Fruit fly (Drosophila melanogaster): ENCODE data around the gene CG17786.

Gene CG17786

DNA sequence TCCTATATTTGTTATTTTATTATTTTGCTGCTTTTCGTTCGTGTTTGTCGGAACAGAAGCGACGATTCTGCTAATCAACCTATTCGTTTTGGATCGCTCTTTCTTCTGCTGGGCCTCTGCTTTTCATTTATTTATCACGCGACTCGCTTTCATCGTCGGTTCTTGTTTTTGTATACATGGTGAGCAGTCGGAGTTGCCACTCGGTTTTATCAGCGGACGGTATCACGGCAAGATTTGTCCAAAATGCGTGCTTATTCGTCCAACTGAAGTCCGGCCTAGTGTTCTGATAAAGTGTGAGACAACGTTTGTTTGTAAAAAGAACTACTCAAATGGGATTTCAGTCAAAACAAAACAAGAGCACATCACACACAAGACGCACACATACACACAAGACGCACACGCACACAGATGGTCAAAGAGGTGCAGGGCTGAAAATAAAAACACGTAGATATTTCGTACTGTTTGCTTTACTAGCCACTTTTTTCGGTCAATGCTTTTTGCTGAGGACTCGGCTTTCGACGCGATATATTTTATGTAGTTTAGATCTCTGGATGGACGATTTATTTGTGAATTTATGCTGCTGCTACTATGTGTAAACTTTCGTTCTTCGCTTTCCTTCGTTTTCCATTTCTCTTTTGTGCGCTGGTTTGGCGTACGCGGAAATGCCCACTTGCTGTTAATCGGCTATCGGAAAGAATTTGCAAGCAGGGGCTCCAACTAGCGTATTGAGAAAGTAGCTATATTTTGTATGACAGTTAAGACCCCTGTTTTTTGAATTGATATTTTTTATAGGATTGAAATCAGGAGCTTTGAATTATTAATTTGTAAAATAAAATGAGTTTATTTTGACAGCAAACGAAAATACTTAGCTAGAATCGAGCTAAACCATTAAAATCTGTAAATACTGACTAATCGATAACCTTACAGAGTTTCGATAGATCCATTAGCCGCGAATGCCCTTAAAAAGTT is 3.1 kb upstream of the CG17786 start, which contains the start of gene twin:
Gene twin (minus strand): TSS at position 632 of the 969 bp plus-strand sequence.
- TF ChIP-seq CG5204 (GFP tag; optimal IDR thresholded peaks at IDR 0.05): no peak
- TF ChIP-seq Crg-1 (GFP tag; optimal IDR thresholded peaks at IDR 0.05): peak; percentile 51
- peak; percentile 73 for TF ChIP-seq CG1620 (GFP tag; optimal IDR thresholded peaks at IDR 0.05)
- TF ChIP-seq Mnt (GFP tag; optimal IDR thresholded peaks at IDR 0.05): peak; percentile 45
- no peak for TF ChIP-seq cnc (optimal IDR thresholded peaks at IDR 0.05)
- TF ChIP-seq cic (GFP tag; optimal IDR thresholded peaks at IDR 0.05): no peak
- TF ChIP-seq bab1 (GFP tag; optimal IDR thresholded peaks at IDR 0.05): peak; percentile 44
- peak; percentile 23 for TF ChIP-seq tj (GFP tag; optimal IDR thresholded peaks at IDR 0.05)
- peak; percentile 30 for TF ChIP-seq CG33017 (tag; optimal IDR thresholded peaks at IDR 0.05)
- TF ChIP-seq CG7101 (tag; optimal IDR thresholded peaks at IDR 0.05): peak; percentile 50
- TF ChIP-seq CG11617 (GFP tag; optimal IDR thresholded peaks at IDR 0.05): peak; percentile 41
- TF ChIP-seq toe (GFP tag; optimal IDR thresholded peaks at IDR 0.05): peak; percentile 72
- TF ChIP-seq CG14711 (tag; optimal IDR thresholded peaks at IDR 0.05): peak; percentile 51
- TF ChIP-seq kay (GFP tag; ENCODE audit: borderline replicate concordance): peak; percentile 93
- TF ChIP-seq ovo (GFP tag; optimal IDR thresholded peaks at IDR 0.05): peak; percentile 14
- TF ChIP-seq Hr96 (GFP tag; optimal IDR thresholded peaks at IDR 0.05): no peak
- peak; percentile 32 for TF ChIP-seq pad (GFP tag; optimal IDR thresholded peaks at IDR 0.05)
- TF ChIP-seq CG7045 (GFP tag; optimal IDR thresholded peaks at IDR 0.05): no peak
- TF ChIP-seq Clk (GFP tag; optimal IDR thresholded peaks at IDR 0.05): no peak
- TF ChIP-seq CG12768 (GFP tag; optimal IDR thresholded peaks at IDR 0.05): peak; percentile 3

DNA sequence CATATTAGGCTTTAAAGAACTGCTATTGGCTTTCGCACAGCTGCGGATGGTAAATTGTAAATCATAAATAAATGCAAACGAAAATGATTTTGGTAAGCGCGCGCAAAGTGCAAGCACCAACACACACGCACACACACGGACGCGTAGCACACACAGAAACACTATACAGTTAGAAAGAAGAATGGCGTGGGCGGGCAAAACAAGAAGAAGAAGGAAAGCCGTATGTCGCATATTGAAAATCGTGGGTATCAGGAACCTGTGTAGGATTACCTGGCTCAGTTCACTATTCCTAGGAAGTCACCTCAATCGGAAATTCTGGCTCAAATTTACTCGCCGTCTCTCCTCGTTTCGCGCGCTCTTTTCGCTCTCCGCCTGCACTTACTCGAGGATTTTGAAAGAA is 2.3 kb upstream of the CG17786 start, which contains the start of gene cav:
Gene cav (plus strand): TSS at position 259 of the 400 bp plus-strand sequence.
- no peak for TF ChIP-seq Clk (GFP tag; optimal IDR thresholded peaks at IDR 0.05)
- peak; percentile 41 for TF ChIP-seq ovo (GFP tag; optimal IDR thresholded peaks at IDR 0.05)

DNA sequence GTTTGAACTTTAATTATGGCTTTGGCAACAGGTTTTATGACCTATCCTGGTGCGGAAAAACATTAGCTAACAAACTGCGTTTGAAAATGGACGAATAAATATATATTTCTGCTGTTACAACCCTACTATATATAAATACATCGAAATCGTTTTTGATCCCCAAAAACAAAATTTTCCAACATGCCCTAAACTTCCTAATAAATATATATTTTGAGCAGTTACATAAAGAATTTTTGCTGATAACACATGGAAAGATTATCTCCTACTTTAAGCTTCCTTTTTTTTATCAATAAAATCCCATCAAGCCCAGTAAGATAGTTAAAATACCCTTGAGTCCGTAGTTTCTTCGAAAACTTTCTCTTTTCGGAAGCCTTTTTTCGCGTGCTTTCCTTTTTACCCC is 575 bp upstream of the CG17786 start:
- TF ChIP-seq CG33017 (tag; optimal IDR thresholded peaks at IDR 0.05) (no peak), Mnt (GFP tag; optimal IDR thresholded peaks at IDR 0.05) (no peak), pad (GFP tag; optimal IDR thresholded peaks at IDR 0.05) (no peak), toe (GFP tag; optimal IDR thresholded peaks at IDR 0.05) (no peak), CG14711 (tag; optimal IDR thresholded peaks at IDR 0.05) (no peak), Clk (GFP tag; optimal IDR thresholded peaks at IDR 0.05) (no peak), CG1620 (GFP tag; optimal IDR thresholded peaks at IDR 0.05) (no peak), ovo (GFP tag; optimal IDR thresholded peaks at IDR 0.05) (no peak), tj (GFP tag; optimal IDR thresholded peaks at IDR 0.05) (no peak), CG11617 (GFP tag; optimal IDR thresholded peaks at IDR 0.05) (no peak), kay (GFP tag; ENCODE audit: borderline replicate concordance) (no peak), CG12768 (GFP tag; optimal IDR thresholded peaks at IDR 0.05) (no peak), Crg-1 (GFP tag; optimal IDR thresholded peaks at IDR 0.05) (no peak), CG7101 (tag; optimal IDR thresholded peaks at IDR 0.05) (no peak), cic (GFP tag; optimal IDR thresholded peaks at IDR 0.05) (no peak), CG7045 (GFP tag; optimal IDR thresholded peaks at IDR 0.05) (no peak)

DNA sequence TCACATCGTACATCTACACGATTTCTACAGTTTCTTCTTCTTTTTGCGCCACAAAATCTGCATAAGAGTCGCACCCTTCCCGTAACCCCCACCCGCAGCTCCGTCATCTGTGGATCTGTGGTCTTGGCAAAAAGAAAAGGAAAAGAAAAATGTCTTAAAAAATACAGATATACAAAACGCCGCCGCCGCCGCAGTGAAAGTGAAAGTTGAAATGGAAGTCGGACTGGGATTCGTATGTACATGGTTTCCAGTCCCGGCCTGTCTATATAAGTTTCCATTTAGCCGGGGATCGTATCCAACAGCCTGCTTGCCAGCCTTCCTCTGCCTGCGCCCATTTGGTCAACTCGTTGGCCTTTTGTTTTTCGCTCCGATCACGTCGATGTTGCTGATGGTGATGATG is 2.5 kb downstream of the CG17786 start:
- TF ChIP-seq cic (GFP tag; optimal IDR thresholded peaks at IDR 0.05) (no peak), cnc (optimal IDR thresholded peaks at IDR 0.05) (no peak), tj (GFP tag; optimal IDR thresholded peaks at IDR 0.05) (no peak), CG5204 (GFP tag; optimal IDR thresholded peaks at IDR 0.05) (no peak), Hr96 (GFP tag; optimal IDR thresholded peaks at IDR 0.05) (no peak), CG1620 (GFP tag; optimal IDR thresholded peaks at IDR 0.05) (no peak), ovo (GFP tag; optimal IDR thresholded peaks at IDR 0.05) (no peak), Mnt (GFP tag; optimal IDR thresholded peaks at IDR 0.05) (no peak), CG11617 (GFP tag; optimal IDR thresholded peaks at IDR 0.05) (no peak), Crg-1 (GFP tag; optimal IDR thresholded peaks at IDR 0.05) (no peak), Clk (GFP tag; optimal IDR thresholded peaks at IDR 0.05) (no peak), CG7101 (tag; optimal IDR thresholded peaks at IDR 0.05) (no peak), kay (GFP tag; ENCODE audit: borderline replicate concordance) (no peak), CG14711 (tag; optimal IDR thresholded peaks at IDR 0.05) (no peak), CG7045 (GFP tag; optimal IDR thresholded peaks at IDR 0.05) (no peak), CG33017 (tag; optimal IDR thresholded peaks at IDR 0.05) (no peak), bab1 (GFP tag; optimal IDR thresholded peaks at IDR 0.05) (no peak), toe (GFP tag; optimal IDR thresholded peaks at IDR 0.05) (no peak), pad (GFP tag; optimal IDR thresholded peaks at IDR 0.05) (no peak)

DNA sequence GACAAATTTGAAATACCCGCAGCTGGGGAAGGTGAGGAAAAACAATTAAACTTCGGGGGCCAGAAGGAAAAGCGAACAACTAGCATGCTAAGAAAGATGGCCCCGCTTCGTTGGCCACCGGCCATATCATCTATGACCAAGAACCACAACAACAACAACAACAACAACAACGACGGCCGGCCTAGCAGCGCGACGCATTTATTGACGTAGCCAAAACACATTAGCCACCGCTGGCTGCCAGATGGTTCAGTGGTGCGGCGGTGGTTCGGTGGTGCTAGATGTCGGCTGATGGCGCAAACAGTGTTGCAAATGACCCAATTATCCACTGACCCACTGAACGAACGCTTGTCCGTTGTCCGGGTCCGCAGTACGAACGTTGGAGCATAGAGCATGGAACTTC is 4.9 kb downstream of the CG17786 start:
- TF ChIP-seq Mnt (GFP tag; optimal IDR thresholded peaks at IDR 0.05) (no peak), cnc (optimal IDR thresholded peaks at IDR 0.05) (no peak), toe (GFP tag; optimal IDR thresholded peaks at IDR 0.05) (no peak), tj (GFP tag; optimal IDR thresholded peaks at IDR 0.05) (no peak), kay (GFP tag; ENCODE audit: borderline replicate concordance) (no peak), bab1 (GFP tag; optimal IDR thresholded peaks at IDR 0.05) (no peak), pad (GFP tag; optimal IDR thresholded peaks at IDR 0.05) (no peak), CG1620 (GFP tag; optimal IDR thresholded peaks at IDR 0.05) (no peak), CG33017 (tag; optimal IDR thresholded peaks at IDR 0.05) (no peak), ovo (GFP tag; optimal IDR thresholded peaks at IDR 0.05) (no peak), Crg-1 (GFP tag; optimal IDR thresholded peaks at IDR 0.05) (no peak), CG5204 (GFP tag; optimal IDR thresholded peaks at IDR 0.05) (no peak), CG11617 (GFP tag; optimal IDR thresholded peaks at IDR 0.05) (no peak), CG7045 (GFP tag; optimal IDR thresholded peaks at IDR 0.05) (no peak), cic (GFP tag; optimal IDR thresholded peaks at IDR 0.05) (no peak), CG12768 (GFP tag; optimal IDR thresholded peaks at IDR 0.05) (no peak), Clk (GFP tag; optimal IDR thresholded peaks at IDR 0.05) (no peak), Hr96 (GFP tag; optimal IDR thresholded peaks at IDR 0.05) (no peak), CG7101 (tag; optimal IDR thresholded peaks at IDR 0.05) (no peak), CG14711 (tag; optimal IDR thresholded peaks at IDR 0.05) (no peak)
